Fruit fly (Drosophila melanogaster) whole organism, embryonic: ENCODE data around the gene CG14731.

Experiments used
- Asciz ChIP-seq: fragments of 200-800 bp; sonication (Bioruptor generic); optimal IDR thresholded peaks from 2 replicates; lab custom pipeline; 2017; ENCODE audit warnings: missing biosample characterization, mild to moderate bottlenecking, missing genetic modification characterization, missing genetic modification reagents
- B-H2 ChIP-seq: fragments of 200-800 bp; sonication (Bioruptor generic); optimal IDR thresholded peaks from 2 replicates; lab custom pipeline; 2018; ENCODE audit warnings: missing biosample characterization, mild to moderate bottlenecking, missing genetic modification characterization
- CG12071 ChIP-seq: fragments of 200-800 bp; sonication (Bioruptor generic); optimal IDR thresholded peaks from 3 replicates; lab custom pipeline; 2018; ENCODE audit warnings: missing biosample characterization, mild to moderate bottlenecking, missing genetic modification characterization
- CG16813 ChIP-seq: fragments of 200-800 bp; sonication (Bioruptor generic); IDR thresholded peaks from 3 replicates; pipeline ENCODE4 v1.3.6; 2022; ENCODE audit warnings: missing biosample characterization, missing genetic modification characterization; ENCODE audit not compliant: partially characterized antibody
- CG17385 ChIP-seq: fragments of 200-800 bp; sonication (Bioruptor generic); optimal IDR thresholded peaks from 3 replicates; lab custom pipeline; 2018; ENCODE audit warnings: missing biosample characterization, mild to moderate bottlenecking, missing genetic modification characterization
- CG17912 ChIP-seq: fragments of 200-800 bp; sonication (Bioruptor generic); optimal IDR thresholded peaks from 2 replicates; lab custom pipeline; 2018; ENCODE audit warnings: missing biosample characterization, mild to moderate bottlenecking, missing genetic modification characterization
- CG2199 ChIP-seq: fragments of 200-800 bp; sonication (Bioruptor generic); IDR thresholded peaks from 3 replicates; pipeline ENCODE4 v1.3.6; 2022; ENCODE audit warnings: missing biosample characterization, missing genetic modification characterization
- CG2712 ChIP-seq: fragments of 200-800 bp; optimal IDR thresholded peaks from 3 replicates; lab custom pipeline; 2019; ENCODE audit warnings: missing biosample characterization, mild to moderate bottlenecking, missing genetic modification characterization, moderate library complexity
- CG32532 ChIP-seq: fragments of 200-800 bp; sonication (Bioruptor generic); IDR thresholded peaks from 2 replicates; pipeline ENCODE4 v1.3.6; 2022; ENCODE audit warnings: missing biosample characterization, missing genetic modification characterization
- CG34224 ChIP-seq: fragments of 200-800 bp; sonication (Bioruptor generic); IDR thresholded peaks from 3 replicates; pipeline ENCODE4 v1.3.6; 2022; ENCODE audit warnings: missing biosample characterization, missing genetic modification characterization; ENCODE audit not compliant: partially characterized antibody
- CG6765 ChIP-seq: fragments of 200-800 bp; sonication (Bioruptor generic); optimal IDR thresholded peaks from 3 replicates; lab custom pipeline; 2017; ENCODE audit warnings: missing biosample characterization, mild to moderate bottlenecking, missing genetic modification characterization
- CG6813 ChIP-seq: fragments of 200-800 bp; sonication (Bioruptor generic); optimal IDR thresholded peaks from 2 replicates; lab custom pipeline; 2017; ENCODE audit warnings: missing biosample characterization, missing genetic modification characterization, mild to moderate bottlenecking, moderate library complexity, missing genetic modification reagents
- CG8089 ChIP-seq: fragments of 200-800 bp; sonication (Bioruptor generic); optimal IDR thresholded peaks from 3 replicates; lab custom pipeline; 2016; ENCODE audit warnings: missing biosample characterization, missing genetic modification characterization
- CHES-1-like ChIP-seq: fragments of 200-800 bp; sonication (Bioruptor generic); optimal IDR thresholded peaks from 2 replicates; lab custom pipeline; 2016; ENCODE audit warnings: missing biosample characterization, missing genetic modification characterization
- Doc2 ChIP-seq: fragments of 200-800 bp; sonication (Bioruptor generic); IDR thresholded peaks from 2 replicates; pipeline ENCODE4 v1.3.6; 2022; ENCODE audit warnings: missing biosample characterization, missing genetic modification characterization
- Fer3 ChIP-seq: fragments of 200-800 bp; sonication (Bioruptor generic); optimal IDR thresholded peaks from 2 replicates; lab custom pipeline; 2018; ENCODE audit warnings: missing biosample characterization, mild to moderate bottlenecking, missing genetic modification characterization, moderate library complexity
- H2.0 ChIP-seq: fragments of 200-800 bp; sonication (Bioruptor generic); IDR thresholded peaks from 2 replicates; pipeline ENCODE4 v1.3.6; 2022; ENCODE audit warnings: missing biosample characterization, missing genetic modification characterization
- HLH3B ChIP-seq: fragments of 200-800 bp; sonication (Bioruptor generic); IDR thresholded peaks from 2 replicates; pipeline ENCODE4 v1.3.6; 2022; ENCODE audit warnings: missing biosample characterization, missing genetic modification characterization
- HmgZ ChIP-seq: fragments of 200-800 bp; sonication (Bioruptor generic); optimal IDR thresholded peaks from 2 replicates; lab custom pipeline; 2018; ENCODE audit warnings: missing biosample characterization, mild to moderate bottlenecking, missing genetic modification characterization
- Hr39 ChIP-seq: fragments of >200 bp; optimal IDR thresholded peaks from 2 replicates; lab custom pipeline; 2017
- Meics ChIP-seq: fragments of 200-800 bp; sonication (Bioruptor generic); optimal IDR thresholded peaks from 2 replicates; lab custom pipeline; 2017; ENCODE audit warnings: missing biosample characterization, mild to moderate bottlenecking, missing genetic modification characterization
- Mrtf ChIP-seq: fragments of 200-800 bp; sonication (Bioruptor generic); IDR thresholded peaks from 3 replicates; pipeline ENCODE4 v1.3.6; 2022; ENCODE audit warnings: missing biosample characterization, missing genetic modification characterization
- Taf1 ChIP-seq: fragments of 200-800 bp; sonication (Bioruptor generic); IDR thresholded peaks from 2 replicates; pipeline ENCODE4 v1.3.6; 2022; ENCODE audit warnings: missing biosample characterization, missing genetic modification characterization
- YL-1 ChIP-seq: fragments of 200-800 bp; sonication (Bioruptor generic); optimal IDR thresholded peaks from 3 replicates; lab custom pipeline; 2017; ENCODE audit warnings: missing biosample characterization, mild to moderate bottlenecking, missing genetic modification characterization
- ab ChIP-seq: fragments of 200-800 bp; sonication (Bioruptor generic); optimal IDR thresholded peaks from 2 replicates; lab custom pipeline; 2016; ENCODE audit warnings: missing biosample characterization, missing genetic modification characterization
- al ChIP-seq: fragments of 200-800 bp; sonication (Bioruptor generic); IDR thresholded peaks from 2 replicates; pipeline ENCODE4 v1.3.6; 2022; ENCODE audit warnings: missing biosample characterization, missing genetic modification characterization
- bab2 ChIP-seq: fragments of 200-800 bp; sonication (Bioruptor generic); optimal IDR thresholded peaks from 2 replicates; lab custom pipeline; 2016; ENCODE audit warnings: missing biosample characterization, missing genetic modification characterization
- bbx ChIP-seq: fragments of 200-800 bp; sonication (Bioruptor generic); IDR thresholded peaks from 2 replicates; pipeline ENCODE4 v1.3.6; 2022; ENCODE audit warnings: missing biosample characterization, missing genetic modification characterization; ENCODE audit not compliant: partially characterized antibody
- bowl ChIP-seq: fragments of 200-800 bp; sonication (Bioruptor generic); IDR thresholded peaks from 2 replicates; pipeline ENCODE4 v1.3.6; 2022; ENCODE audit warnings: missing biosample characterization, missing genetic modification characterization
- chinmo ChIP-seq: fragments of 200-800 bp; sonication (Bioruptor generic); IDR thresholded peaks from 4 replicates; pipeline ENCODE4 v1.3.6; 2022; ENCODE audit warnings: missing biosample characterization, missing genetic modification characterization; ENCODE audit not compliant: partially characterized antibody
- dati ChIP-seq: fragments of 200-800 bp; sonication (Bioruptor generic); IDR thresholded peaks from 2 replicates; pipeline ENCODE4 v1.3.6; 2022; ENCODE audit warnings: missing biosample characterization, missing genetic modification characterization
- eve ChIP-seq, 2 experiments: fragments of >200 bp; optimal IDR thresholded peaks; 2 replicates each; lab custom pipeline; 2017; ENCODE audit warnings: missing biosample characterization in 2 of 2, missing genetic modification characterization in 2 of 2
- eyg ChIP-seq: fragments of 200-800 bp; sonication (Bioruptor generic); optimal IDR thresholded peaks from 3 replicates; lab custom pipeline; 2016; ENCODE audit warnings: missing biosample characterization, missing genetic modification characterization
- jigr1 ChIP-seq: fragments of 200-800 bp; sonication (Bioruptor generic); IDR thresholded peaks from 3 replicates; pipeline ENCODE4 v1.3.6; 2022; ENCODE audit warnings: missing biosample characterization, missing genetic modification characterization
- jing ChIP-seq: fragments of 200-800 bp; sonication (Bioruptor generic); optimal IDR thresholded peaks from 2 replicates; lab custom pipeline; 2018; ENCODE audit warnings: missing biosample characterization, mild to moderate bottlenecking, missing genetic modification characterization
- nau ChIP-seq: fragments of 200-800 bp; sonication (Bioruptor generic); optimal IDR thresholded peaks from 3 replicates; lab custom pipeline; 2017; ENCODE audit warnings: missing biosample characterization, mild to moderate bottlenecking, missing genetic modification characterization, missing genetic modification reagents
- pros ChIP-seq: fragments of 200-800 bp; sonication (Bioruptor generic); optimal IDR thresholded peaks from 3 replicates; lab custom pipeline; 2019; ENCODE audit warnings: missing biosample characterization, mild to moderate bottlenecking, missing genetic modification characterization, moderate library complexity
- pzg ChIP-seq: fragments of 200-800 bp; sonication (Bioruptor generic); optimal IDR thresholded peaks from 3 replicates; lab custom pipeline; 2018; ENCODE audit warnings: missing biosample characterization, mild to moderate bottlenecking, missing genetic modification characterization, moderate library complexity
- row ChIP-seq: fragments of 200-800 bp; sonication (Bioruptor generic); IDR thresholded peaks from 3 replicates; pipeline ENCODE4 v1.3.6; 2022; ENCODE audit warnings: missing biosample characterization, missing genetic modification characterization
- sens-2 ChIP-seq: fragments of 200-800 bp; sonication (Bioruptor generic); IDR thresholded peaks from 2 replicates; pipeline ENCODE4 v1.3.6; 2022; ENCODE audit warnings: missing biosample characterization, missing genetic modification characterization
- seq ChIP-seq: fragments of 200-800 bp; sonication (Bioruptor generic); IDR thresholded peaks from 2 replicates; pipeline ENCODE4 v1.3.6; 2022; ENCODE audit warnings: missing biosample characterization, missing genetic modification characterization
- slbo ChIP-seq: fragments of 200-800 bp; sonication (Bioruptor generic); IDR thresholded peaks from 2 replicates; pipeline ENCODE4 v1.3.6; 2022; ENCODE audit warnings: missing biosample characterization, missing genetic modification characterization
- sug ChIP-seq: fragments of 200-800 bp; optimal IDR thresholded peaks from 2 replicates; lab custom pipeline; 2019; ENCODE audit warnings: missing biosample characterization, mild to moderate bottlenecking, missing genetic modification characterization, moderate library complexity
- tna ChIP-seq: fragments of 200-800 bp; sonication (Bioruptor generic); IDR thresholded peaks from 2 replicates; pipeline ENCODE4 v1.3.6; 2022; ENCODE audit warnings: missing biosample characterization, missing genetic modification characterization; ENCODE audit not compliant: partially characterized antibody
- trem ChIP-seq: fragments of 200-800 bp; optimal IDR thresholded peaks from 3 replicates; lab custom pipeline; 2019; ENCODE audit warnings: missing biosample characterization, mild to moderate bottlenecking, missing genetic modification characterization, moderate library complexity
- tup ChIP-seq: fragments of 200-800 bp; sonication (Bioruptor generic); optimal IDR thresholded peaks from 2 replicates; lab custom pipeline; 2016; ENCODE audit warnings: missing biosample characterization, mild to moderate bottlenecking, missing genetic modification characterization, moderate library complexity
- unc-4 ChIP-seq: fragments of 200-800 bp; sonication (Bioruptor generic); IDR thresholded peaks from 2 replicates; pipeline ENCODE4 v1.3.6; 2022; ENCODE audit warnings: missing biosample characterization, missing genetic modification characterization; ENCODE audit not compliant: partially characterized antibody
- zen2 ChIP-seq: fragments of 200-800 bp; sonication (Bioruptor generic); IDR thresholded peaks from 3 replicates; pipeline ENCODE4 v1.3.6; 2022; ENCODE audit warnings: missing biosample characterization, missing genetic modification characterization; ENCODE audit not compliant: partially characterized antibody

CG14731 gene

DNA sequence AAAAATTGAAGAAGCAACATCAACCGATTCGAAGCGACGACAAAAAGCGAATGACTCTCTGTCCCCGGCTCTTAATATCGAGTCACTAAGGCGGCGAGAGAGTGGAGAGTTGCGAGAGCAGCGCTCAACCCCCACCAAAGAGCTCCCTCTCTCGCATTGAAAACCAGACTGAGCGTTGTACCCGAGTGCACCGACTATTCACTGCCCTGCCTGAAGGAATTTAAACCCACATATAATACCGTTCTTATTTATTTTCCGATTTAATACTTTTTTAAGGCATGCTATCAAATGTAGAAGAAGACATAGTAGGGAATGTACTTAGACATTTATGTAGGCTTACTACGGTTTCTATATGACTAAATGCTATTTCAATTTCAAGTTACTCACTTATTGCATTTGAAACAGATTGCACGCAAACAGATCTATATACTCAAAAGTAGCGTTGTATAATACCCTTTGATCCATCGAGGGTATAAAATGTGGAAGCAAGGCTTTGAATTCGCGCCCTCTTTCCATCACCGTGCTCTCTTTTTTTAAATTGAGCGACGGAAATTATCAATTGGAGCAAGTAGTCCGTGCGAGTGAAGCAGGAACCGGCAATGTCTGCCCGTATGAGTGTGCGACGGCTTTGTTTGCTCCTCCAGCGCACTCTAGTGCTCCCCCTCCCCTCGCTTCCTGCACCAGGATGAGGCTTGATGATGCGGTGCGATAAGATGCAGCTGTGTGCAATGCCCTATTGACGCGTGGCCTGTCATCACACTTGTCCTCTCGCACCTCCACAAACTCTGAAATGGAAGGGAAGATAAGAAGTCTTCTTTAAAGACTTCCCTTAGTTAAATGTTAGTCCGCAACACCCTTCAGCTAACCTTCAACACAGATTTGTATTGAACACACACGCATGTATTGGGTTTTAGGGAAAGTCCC lies 43.7 kb upstream of the CG14731 start, which contains the start of gene mthl5 (continued):
- TF ChIP-seq Taf1 (GFP tag; lab: Robert Waterston, UW) (no peak), bab2 (peak; percentile 87), YL-1 (GFP tag; lab: Kevin White, UChicago) (no peak), CG6765 (no peak), row (GFP tag; lab: Robert Waterston, UW) (peak; percentile 96), tup (GFP tag; lab: Kevin White, UChicago) (peak; percentile 47), Fer3 (tag; lab: Kevin White, UChicago) (peak; percentile 57), trem (peak; percentile 66), eyg (no peak), seq (GFP tag; lab: Robert Waterston, UW) (peak; percentile 67), sens-2 (GFP tag; lab: Robert Waterston, UW) (peak; percentile 58), CHES-1-like (GFP tag; lab: Kevin White, UChicago) (peak; percentile 69), nau (no peak), CG12071 (GFP tag; lab: Kevin White, UChicago) (peak; percentile 23), pros (GFP tag; lab: Kevin White, UChicago) (no peak), sug (tag; lab: Kevin White, UChicago) (no peak), H2.0 (peak; percentile 48; the same call in 1 of the 2 replicates), CG17385 (peak; percentile 67), Doc2 (GFP tag; lab: Robert Waterston, UW) (no peak), jigr1 (GFP tag; lab: Robert Waterston, UW) (no peak; the same call in 2 of the 3 replicates), pzg (GFP tag; lab: Kevin White, UChicago) (no peak), zen2 (GFP tag; lab: Robert Waterston, UW) (no peak), HmgZ (tag; lab: Kevin White, UChicago) (peak; percentile 55), CG32532 (GFP tag; lab: Robert Waterston, UW) (peak; percentile 78), bowl (no peak; the same call in 1 of the 2 replicates), CG2199 (no peak), Asciz (GFP tag; lab: Kevin White, UChicago) (peak; percentile 59), Hr39 (lab: Kevin White, UChicago) (no peak), Mrtf (GFP tag; lab: Robert Waterston, UW) (peak; percentile 49; the same call in 2 of the 3 replicates), dati (GFP tag; lab: Robert Waterston, UW) (peak; percentile 31; the same call in 1 of the 2 replicates), tna (no peak), CG6813 (peak; percentile 45), chinmo (GFP tag; lab: Robert Waterston, UW) (peak; percentile 3; the same call in 2 of the 4 replicates), slbo (GFP tag; lab: Robert Waterston, UW) (peak; percentile 78), eve (GFP tag; optimal IDR thresholded peaks at IDR 0.05; lab: Kevin White, UChicago) (no peak), bbx (GFP tag; lab: Robert Waterston, UW) (no peak), CG34224 (GFP tag; lab: Robert Waterston, UW) (no peak), CG2712 (peak; percentile 90), unc-4 (GFP tag; lab: Robert Waterston, UW) (no peak), CG16813 (no peak), CG8089 (peak; percentile 51), CG17912 (GFP tag; lab: Kevin White, UChicago) (no peak), al (peak; percentile 55; the same call in 1 of the 2 replicates), Meics (peak; percentile 80), jing (peak; percentile 74), HLH3B (GFP tag; lab: Robert Waterston, UW) (peak; percentile 73), ab (peak; percentile 43), B-H2 (no peak)
